Fruit fly (Drosophila melanogaster): Measurements from ENCODE around the gene Mcm3.

- TF ChIP-seq CG2129 (GFP tag; IDR thresholded peaks at IDR 0.05; ENCODE audit: partially characterized antibody) (no peak), CG9609 (GFP tag; optimal IDR thresholded peaks at IDR 0.05) (no peak), yki (optimal IDR thresholded peaks at IDR 0.05) (no peak)
Observed at dm6 chrX:5311838-5312339, 11.8 kb upstream of the Mcm3 start, which contains the start of the genes TrxT and dhd.
